Worm (Caenorhabditis elegans) whole organism, young adult: ENCODE data around the gene nhr-88.

ENCODE experiments used
- B0261.1 ChIP-seq: sonication (generic microtip); optimal IDR thresholded peaks from 2 replicates; lab custom pipeline; 2016; ENCODE audit warnings: mild to moderate bottlenecking, missing genetic modification characterization, moderate library complexity, missing compliant biosample characterization
- F33H1.4 ChIP-seq: fragments of 200-800 bp; sonication (Bioruptor generic); IDR thresholded peaks from 2 replicates; pipeline ENCODE4 v1.3.6; 2022; ENCODE audit warnings: missing genetic modification reagents, missing genetic modification characterization, missing compliant biosample characterization
- F37B4.10 ChIP-seq: fragments of 200-800 bp; sonication (Bioruptor generic); IDR thresholded peaks from 2 replicates; pipeline ENCODE4 v1.3.6; 2022; ENCODE audit warnings: missing genetic modification characterization, missing compliant biosample characterization
- F39B2.1 ChIP-seq: fragments of 200-800 bp; sonication (Bioruptor generic); IDR thresholded peaks from 2 replicates; pipeline ENCODE4 v1.3.6; 2022; ENCODE audit warnings: missing genetic modification reagents, missing genetic modification characterization, missing compliant biosample characterization
- F55B11.4 ChIP-seq: sonication (generic microtip); optimal IDR thresholded peaks from 2 replicates; lab custom pipeline; 2016; ENCODE audit warnings: missing compliant biosample characterization, missing genetic modification characterization, borderline replicate concordance; ENCODE audit not compliant: insufficient read depth
- F57A8.1 ChIP-seq: fragments of 200-800 bp; sonication (Bioruptor generic); optimal IDR thresholded peaks from 2 replicates; lab custom pipeline; 2018; ENCODE audit warnings: mild to moderate bottlenecking, missing genetic modification characterization, moderate library complexity, missing compliant biosample characterization
- K12H6.12 ChIP-seq: fragments of 200-800 bp; sonication (Bioruptor generic); optimal IDR thresholded peaks from 2 replicates; lab custom pipeline; 2018; ENCODE audit warnings: mild to moderate bottlenecking, missing genetic modification characterization, missing compliant biosample characterization
- T26A5.8 ChIP-seq: sonication (generic microtip); optimal IDR thresholded peaks from 2 replicates; lab custom pipeline; 2016; ENCODE audit warnings: missing genetic modification characterization, missing compliant biosample characterization
- akir-1 ChIP-seq: fragments of 200-800 bp; sonication (Bioruptor generic); optimal IDR thresholded peaks from 2 replicates; lab custom pipeline; 2018; ENCODE audit warnings: mild to moderate bottlenecking, missing genetic modification characterization, moderate library complexity, missing compliant biosample characterization
- atf-7 ChIP-seq: sonication (generic microtip); optimal IDR thresholded peaks from 2 replicates; lab custom pipeline; 2017; ENCODE audit warnings: mild to moderate bottlenecking, missing genetic modification characterization, missing compliant biosample characterization
- attf-3 ChIP-seq: fragments of 200-800 bp; sonication (Bioruptor generic); conservative IDR thresholded peaks from 2 replicates; pipeline ENCODE4 v1.3.6; 2022; ENCODE audit warnings: missing genetic modification reagents, missing genetic modification characterization, missing compliant biosample characterization
- attf-5 ChIP-seq: fragments of 200-800 bp; sonication (Bioruptor generic); optimal IDR thresholded peaks from 2 replicates; lab custom pipeline; 2018; ENCODE audit warnings: mild to moderate bottlenecking, missing genetic modification characterization, missing compliant biosample characterization
- bed-1 ChIP-seq: fragments of 200-800 bp; sonication (Bioruptor generic); IDR thresholded peaks from 2 replicates; pipeline ENCODE4 v1.3.6; 2022; ENCODE audit warnings: missing genetic modification reagents, missing genetic modification characterization, missing compliant biosample characterization
- cebp-1 ChIP-seq, 2 experiments: fragments of 200-800 bp in 1 of 2; sonication (Bioruptor generic) in 1 of 2; sonication (generic microtip) in 1 of 2; IDR thresholded peaks in 1 of 2; optimal IDR thresholded peaks in 1 of 2; 2 replicates each; pipeline versions ENCODE4 v1.3.6 to Lab custom; 2017 to 2022; ENCODE audit warnings: missing compliant biosample characterization in 2 of 2, missing genetic modification characterization in 2 of 2, mild to moderate bottlenecking in 1 of 2, missing genetic modification reagents in 1 of 2, moderate library complexity in 1 of 2
- ceh-100 ChIP-seq: fragments of 200-800 bp; sonication (Bioruptor generic); IDR thresholded peaks from 2 replicates; pipeline ENCODE4 v1.3.6; 2022; ENCODE audit warnings: missing genetic modification reagents, missing genetic modification characterization, missing compliant biosample characterization
- ceh-27 ChIP-seq: fragments of 200-800 bp; sonication (Bioruptor generic); optimal IDR thresholded peaks from 2 replicates; lab custom pipeline; 2018; ENCODE audit warnings: mild to moderate bottlenecking, missing genetic modification characterization, moderate library complexity, missing compliant biosample characterization
- dpff-1 ChIP-seq: sonication (generic microtip); optimal IDR thresholded peaks from 2 replicates; lab custom pipeline; 2017; ENCODE audit warnings: mild to moderate bottlenecking, missing genetic modification characterization, missing compliant biosample characterization
- dpl-1 ChIP-seq: fragments of 150-350 bp; optimal IDR thresholded peaks from 2 replicates; lab custom pipeline; 2014; ENCODE audit warnings: missing biosample characterization, missing genetic modification reagents, missing genetic modification characterization
- egl-18 ChIP-seq: fragments of 200-800 bp; sonication (Bioruptor generic); IDR thresholded peaks from 2 replicates; pipeline ENCODE4 v1.3.6; 2022; ENCODE audit warnings: missing genetic modification reagents, missing genetic modification characterization, missing compliant biosample characterization
- egrh-3 ChIP-seq: fragments of 200-800 bp; sonication (Bioruptor generic); IDR thresholded peaks from 2 replicates; pipeline ENCODE4 v1.3.6; 2022; ENCODE audit warnings: missing genetic modification reagents, missing genetic modification characterization, missing compliant biosample characterization
- hmg-1.2 ChIP-seq: fragments of 200-800 bp; sonication (Bioruptor generic); IDR thresholded peaks from 2 replicates; pipeline ENCODE4 v1.3.6; 2022; ENCODE audit warnings: missing genetic modification reagents, missing genetic modification characterization, missing compliant biosample characterization
- hsf-1 ChIP-seq: fragments of 200-800 bp; sonication (Bioruptor generic); IDR thresholded peaks from 2 replicates; pipeline ENCODE4 v1.3.6; 2022; ENCODE audit warnings: missing genetic modification reagents, missing genetic modification characterization, missing compliant biosample characterization
- lag-1 ChIP-seq: fragments of 200-800 bp; sonication (Bioruptor generic); IDR thresholded peaks from 2 replicates; pipeline ENCODE4 v1.3.6; 2022; ENCODE audit warnings: missing genetic modification reagents, missing genetic modification characterization, missing compliant biosample characterization
- let-607 ChIP-seq, 2 experiments: fragments of 200-800 bp in 1 of 2; sonication (Bioruptor generic) in 1 of 2; sonication (generic microtip) in 1 of 2; optimal IDR thresholded peaks; 2 replicates each; lab custom pipeline; 2016 to 2018; ENCODE audit warnings: mild to moderate bottlenecking in 2 of 2, missing compliant biosample characterization in 2 of 2, missing genetic modification characterization in 2 of 2, moderate library complexity in 2 of 2, missing genotype in 1 of 2
- lin-54 ChIP-seq: fragments of 200-800 bp; sonication (Bioruptor generic); optimal IDR thresholded peaks from 2 replicates; lab custom pipeline; 2018; ENCODE audit warnings: mild to moderate bottlenecking, missing genetic modification characterization, missing compliant biosample characterization
- lsy-27 ChIP-seq: sonication (generic microtip); optimal IDR thresholded peaks from 2 replicates; lab custom pipeline; 2017; ENCODE audit warnings: missing genetic modification characterization, mild to moderate bottlenecking, missing compliant biosample characterization, antibody characterized with exemption, missing genotype, borderline replicate concordance; ENCODE audit not compliant: insufficient read depth
- madf-10 ChIP-seq: sonication (generic microtip); optimal IDR thresholded peaks from 2 replicates; lab custom pipeline; 2016; ENCODE audit warnings: mild to moderate bottlenecking, missing genetic modification characterization, missing compliant biosample characterization
- madf-8 ChIP-seq: fragments of 200-800 bp; sonication (Bioruptor generic); conservative IDR thresholded peaks from 2 replicates; pipeline ENCODE4 v1.3.6; 2022; ENCODE audit warnings: missing genetic modification reagents, missing genetic modification characterization, missing compliant biosample characterization
- mcd-1 ChIP-seq: fragments of 200-800 bp; sonication (Bioruptor generic); IDR thresholded peaks from 2 replicates; pipeline ENCODE4 v1.3.6; 2022; ENCODE audit warnings: missing genetic modification reagents, missing genetic modification characterization, missing compliant biosample characterization
- mel-28 ChIP-seq: sonication (generic microtip); optimal IDR thresholded peaks from 2 replicates; lab custom pipeline; 2016; ENCODE audit warnings: borderline replicate concordance, mild to moderate bottlenecking, missing genetic modification characterization, missing compliant biosample characterization
- nfyb-1 ChIP-seq: fragments of 200-800 bp; sonication (Bioruptor generic); IDR thresholded peaks from 2 replicates; pipeline ENCODE4 v1.3.6; 2022; ENCODE audit warnings: missing genetic modification reagents, missing genetic modification characterization, missing compliant biosample characterization
- nhr-179 ChIP-seq: sonication (generic microtip); optimal IDR thresholded peaks from 2 replicates; lab custom pipeline; 2016; ENCODE audit warnings: mild to moderate bottlenecking, missing genetic modification characterization, missing compliant biosample characterization
- repo-1 ChIP-seq: sonication (generic microtip); optimal IDR thresholded peaks from 2 replicates; lab custom pipeline; 2017; ENCODE audit warnings: mild to moderate bottlenecking, missing genetic modification characterization, missing compliant biosample characterization
- sea-2 ChIP-seq: fragments of 200-800 bp; sonication (Bioruptor generic); IDR thresholded peaks from 2 replicates; pipeline ENCODE4 v1.3.6; 2022; ENCODE audit warnings: missing genetic modification characterization, missing compliant biosample characterization
- snpc-1.3 ChIP-seq: sonication (generic microtip); optimal IDR thresholded peaks from 2 replicates; lab custom pipeline; 2017; ENCODE audit warnings: missing genetic modification characterization, mild to moderate bottlenecking, missing compliant biosample characterization, antibody characterized with exemption, moderate library complexity, missing genotype, missing genetic modification reagents; ENCODE audit not compliant: insufficient read depth
- snpc-3.4 ChIP-seq: sonication (generic microtip); optimal IDR thresholded peaks from 2 replicates; lab custom pipeline; 2017; ENCODE audit warnings: missing genetic modification characterization, mild to moderate bottlenecking, missing compliant biosample characterization, antibody characterized with exemption, moderate library complexity, missing genotype, missing genetic modification reagents
- snpc-4 ChIP-seq, 5 experiments: fragments of 150-350 bp in 1 of 5; sonication (generic microtip) in 4 of 5; optimal IDR thresholded peaks; 2 replicates each; lab custom pipeline; 2014 to 2018; ENCODE audit warnings: missing genetic modification characterization in 5 of 5, missing biosample characterization in 3 of 5, antibody characterized with exemption in 2 of 5, mild to moderate bottlenecking in 2 of 5, missing compliant biosample characterization in 2 of 5, missing genotype in 2 of 5, moderate library complexity in 2 of 5, missing genetic modification reagents in 1 of 5
- sptf-2 ChIP-seq: fragments of 200-800 bp; sonication (Bioruptor generic); optimal IDR thresholded peaks from 2 replicates; lab custom pipeline; 2018; ENCODE audit warnings: mild to moderate bottlenecking, missing genetic modification characterization, missing compliant biosample characterization
- tlf-1 ChIP-seq: fragments of 200-800 bp; sonication (Bioruptor generic); optimal IDR thresholded peaks from 2 replicates; lab custom pipeline; 2018; ENCODE audit warnings: mild to moderate bottlenecking, missing genetic modification characterization, missing compliant biosample characterization
- zfh-2 ChIP-seq: fragments of 200-800 bp; sonication (Bioruptor generic); conservative IDR thresholded peaks from 2 replicates; pipeline ENCODE4 v1.3.6; 2022; ENCODE audit warnings: missing genetic modification reagents, missing genetic modification characterization, missing compliant biosample characterization
- zim-3 ChIP-seq: sonication (generic microtip); optimal IDR thresholded peaks from 2 replicates; lab custom pipeline; 2017; ENCODE audit warnings: mild to moderate bottlenecking, missing genetic modification characterization, moderate library complexity, missing compliant biosample characterization
- ztf-28 ChIP-seq: fragments of 200-800 bp; sonication (Bioruptor generic); IDR thresholded peaks from 2 replicates; pipeline ENCODE4 v1.3.6; 2022; ENCODE audit warnings: missing genetic modification reagents, missing genetic modification characterization, missing compliant biosample characterization
- ztf-6 ChIP-seq: fragments of 200-800 bp; sonication (Bioruptor generic); IDR thresholded peaks from 2 replicates; pipeline ENCODE4 v1.3.6; 2022; ENCODE audit warnings: missing genetic modification reagents, missing genetic modification characterization, missing compliant biosample characterization

Gene nhr-88

ce11 chrII:2985446-2985845 is 9.0 kb downstream of the nhr-88 start (continued):
- no peak for TF ChIP-seq nhr-179 (tag; lab: Kevin White, UChicago)
- no peak for TF ChIP-seq repo-1
- TF ChIP-seq dpff-1 (tag; lab: Kevin White, UChicago), result no peak
- TF ChIP-seq, all 124 proteins: peak for 9

ce11 chrII:2985935-2986498 is 9.6 kb downstream of the nhr-88 start:
- no peak for TF ChIP-seq atf-7 (tag; lab: Kevin White, UChicago)
- TF ChIP-seq egrh-3 (GFP tag; lab: Robert Waterston, UW), result peak; percentile 61; the same call in 1 of the 2 replicates
- no peak for TF ChIP-seq nhr-179 (tag; lab: Kevin White, UChicago)
- TF ChIP-seq nfyb-1 (GFP tag; lab: Robert Waterston, UW), result 0 out of 2 replicates have a peak, but pooled peaks have one; percentile 45
- no peak for TF ChIP-seq egl-18 (GFP tag; lab: Robert Waterston, UW)
- TF ChIP-seq B0261.1 (tag; lab: Kevin White, UChicago), result no peak
- no peak for TF ChIP-seq attf-3 (GFP tag; lab: Robert Waterston, UW)
- 0 out of 2 replicates have a peak, but pooled peaks have one; percentile 27 for TF ChIP-seq cebp-1 (GFP tag; IDR thresholded peaks at IDR 0.05; lab: Robert Waterston, UW)
- TF ChIP-seq cebp-1 (tag; optimal IDR thresholded peaks at IDR 0.05; lab: Kevin White, UChicago), result peak; percentile 36
- no peak for TF ChIP-seq lag-1 (GFP tag; lab: Robert Waterston, UW)
- peak; percentile 12 for TF ChIP-seq sptf-2 (GFP tag; lab: Kevin White, UChicago)
- no peak for TF ChIP-seq tlf-1 (GFP tag; lab: Kevin White, UChicago)
- peak; percentile 28 for TF ChIP-seq zim-3 (tag; lab: Kevin White, UChicago)
- 0 out of 2 replicates have a peak, but pooled peaks have one; percentile 5 for TF ChIP-seq ztf-28 (GFP tag; lab: Robert Waterston, UW)
- TF ChIP-seq dpl-1, result no peak
- TF ChIP-seq F37B4.10 (GFP tag; lab: Robert Waterston, UW), result 0 out of 2 replicates have a peak, but pooled peaks have one; percentile 75
- TF ChIP-seq zfh-2 (GFP tag; lab: Robert Waterston, UW), result peak; percentile 69
- no peak for TF ChIP-seq lsy-27 (tag; lab: Kevin White, UChicago)
- TF ChIP-seq bed-1 (GFP tag; lab: Robert Waterston, UW), result no peak
- TF ChIP-seq snpc-1.3 (tag; lab: Kevin White, UChicago), result no peak
- TF ChIP-seq madf-10, result no peak
- no peak for TF ChIP-seq let-607 (tag; optimal IDR thresholded peaks at IDR 0.05; lab: Kevin White, UChicago)
- TF ChIP-seq akir-1, result no peak
- TF ChIP-seq hmg-1.2, result no peak
- TF ChIP-seq mcd-1 (GFP tag; lab: Robert Waterston, UW), result peak; percentile 8; the same call in 1 of the 2 replicates
- no peak for TF ChIP-seq snpc-4 (GFP tag; optimal IDR thresholded peaks at IDR 0.05; lab: Kevin White, UChicago)
- peak; percentile 62 to 86 (median 80) for TF ChIP-seq snpc-4 (tag; optimal IDR thresholded peaks at IDR 0.05; lab: Kevin White, UChicago)
- TF ChIP-seq hsf-1 (GFP tag; lab: Robert Waterston, UW), result no peak
- no peak for TF ChIP-seq ztf-6
- TF ChIP-seq ceh-100, result no peak

- TF ChIP-seq lin-54 (GFP tag; lab: Kevin White, UChicago) (peak; percentile 5), F55B11.4 (tag; lab: Kevin White, UChicago) (no peak), madf-8 (GFP tag; lab: Robert Waterston, UW) (no peak), egrh-3 (GFP tag; lab: Robert Waterston, UW) (peak; percentile 39; the same call in 1 of the 2 replicates), snpc-3.4 (tag; lab: Kevin White, UChicago) (no peak), K12H6.12 (tag; lab: Kevin White, UChicago) (peak; percentile 36), hsf-1 (GFP tag; lab: Robert Waterston, UW) (no peak), F57A8.1 (GFP tag; lab: Kevin White, UChicago) (peak; percentile 37), mel-28 (tag; lab: Kevin White, UChicago) (no peak), attf-5 (GFP tag; lab: Kevin White, UChicago) (no peak), T26A5.8 (no peak), F33H1.4 (GFP tag; lab: Robert Waterston, UW) (no peak), sea-2 (peak; percentile 21; the same call in 1 of the 2 replicates), ceh-27 (no peak), F39B2.1 (GFP tag; lab: Robert Waterston, UW) (peak; percentile 37; the same call in 1 of the 2 replicates)
Measured at ce11 chrII:2987122-2987556, 10.7 kb downstream of the nhr-88 start.
